Worm (Caenorhabditis elegans): ENCODE measurements around the gene W03C9.5.

The W03C9.5 gene

ce11 chrII:11973632-11974031 is 6.3 kb upstream of the W03C9.5 start, which contains the start of gene acbp-6:
acbp-6 (minus strand) TSS chrII:11973732.
- peak; percentile 19 for TF ChIP-seq lin-13 (GFP tag; optimal IDR thresholded peaks at IDR 0.05)
- no peak for TF ChIP-seq efl-1 (optimal IDR thresholded peaks at IDR 0.05)
- no peak for TF ChIP-seq efl-1 (GFP tag; optimal IDR thresholded peaks at IDR 0.05 in 1 of 2)

ce11 chrII:11972266-11972665 is 4.9 kb upstream of the W03C9.5 start:
- TF ChIP-seq nhr-90 (tag; optimal IDR thresholded peaks at IDR 0.05; ENCODE audit: poor library complexity): no peak
- no peak for TF ChIP-seq lin-14 (GFP tag; optimal IDR thresholded peaks at IDR 0.05)
- no peak for TF ChIP-seq grh-1 (GFP tag; IDR thresholded peaks at IDR 0.05)
- TF ChIP-seq dpl-1 (GFP tag; optimal IDR thresholded peaks at IDR 0.05): no peak
- no peak for TF ChIP-seq irx-1 (tag; optimal IDR thresholded peaks at IDR 0.05)
- no peak for TF ChIP-seq F16B12.6 (tag; optimal IDR thresholded peaks at IDR 0.05)
- TF ChIP-seq efl-3 (GFP tag; optimal IDR thresholded peaks at IDR 0.05): no peak
- TF ChIP-seq tlp-1 (tag; optimal IDR thresholded peaks at IDR 0.05): no peak
- no peak for TF ChIP-seq ceh-8 (GFP tag; optimal IDR thresholded peaks at IDR 0.05)
- TF ChIP-seq mef-2 (tag; optimal IDR thresholded peaks at IDR 0.05): no peak
- TF ChIP-seq ztf-11 (tag; optimal IDR thresholded peaks at IDR 0.05): no peak
- TF ChIP-seq tbx-2 (tag; optimal IDR thresholded peaks at IDR 0.05): no peak
- TF ChIP-seq isw-1 (GFP tag; IDR thresholded peaks at IDR 0.05): no peak
- TF ChIP-seq nhr-237 (tag; optimal IDR thresholded peaks at IDR 0.05): no peak
- TF ChIP-seq pqm-1 (tag; optimal IDR thresholded peaks at IDR 0.05): no peak

ce11 chrII:11971009-11971636 is 3.8 kb upstream of the W03C9.5 start:
- TF ChIP-seq hpl-2 (GFP tag; optimal IDR thresholded peaks at IDR 0.05): no peak
- TF ChIP-seq mep-1 (tag; optimal IDR thresholded peaks at IDR 0.05): no peak

ce11 chrII:11969033-11969432 is 1.7 kb upstream of the W03C9.5 start:
- TF ChIP-seq pqm-1 (tag; optimal IDR thresholded peaks at IDR 0.05) (no peak), xbp-1 (tag; optimal IDR thresholded peaks at IDR 0.05) (no peak), efl-1 (optimal IDR thresholded peaks at IDR 0.05) (no peak), efl-1 (GFP tag; optimal IDR thresholded peaks at IDR 0.05 in 1 of 2) (no peak), C16A3.4 (tag; optimal IDR thresholded peaks at IDR 0.05) (no peak), aly-2 (tag; optimal IDR thresholded peaks at IDR 0.05) (no peak), grh-1 (GFP tag; IDR thresholded peaks at IDR 0.05) (no peak), nhr-85 (tag) (no peak), unc-30 (tag; optimal IDR thresholded peaks at IDR 0.05) (no peak), zag-1 (tag; optimal IDR thresholded peaks at IDR 0.05) (no peak), nhr-76 (tag; optimal IDR thresholded peaks at IDR 0.05) (no peak), efl-3 (GFP tag; optimal IDR thresholded peaks at IDR 0.05) (no peak), lir-3 (tag; optimal IDR thresholded peaks at IDR 0.05; ENCODE audit: poor library complexity) (no peak)

ce11 chrII:11968275-11968674 is 931 bp upstream of the W03C9.5 start, which contains the start of gene mex-1:
mex-1 (plus strand) TSS chrII:11968637.
- TF ChIP-seq pag-3 (tag; optimal IDR thresholded peaks at IDR 0.05; ENCODE audit: borderline replicate concordance, insufficient read depth): no peak
- TF ChIP-seq fos-1 (tag; optimal IDR thresholded peaks at IDR 0.05): no peak
- no peak for TF ChIP-seq ceh-90 (tag; optimal IDR thresholded peaks at IDR 0.05)
- TF ChIP-seq fkh-4 (tag; optimal IDR thresholded peaks at IDR 0.05; ENCODE audit: borderline replicate concordance): no peak
- TF ChIP-seq fkh-8 (tag; optimal IDR thresholded peaks at IDR 0.05): no peak

- TF ChIP-seq nhr-47 (tag; optimal IDR thresholded peaks at IDR 0.05) (peak; percentile 10), rnt-1 (tag; optimal IDR thresholded peaks at IDR 0.05) (no peak), swsn-7 (tag; optimal IDR thresholded peaks at IDR 0.05) (no peak), nhr-90 (tag; optimal IDR thresholded peaks at IDR 0.05; ENCODE audit: poor library complexity) (no peak), irx-1 (tag; optimal IDR thresholded peaks at IDR 0.05) (no peak), lin-39 (tag; optimal IDR thresholded peaks at IDR 0.05) (no peak), ceh-82 (tag; optimal IDR thresholded peaks at IDR 0.05) (no peak), nhr-12 (tag; optimal IDR thresholded peaks at IDR 0.05) (no peak), nhr-85 (tag) (no peak), snu-23 (GFP tag; optimal IDR thresholded peaks at IDR 0.05) (no peak), lin-35 (GFP tag; optimal IDR thresholded peaks at IDR 0.05) (no peak), fkh-4 (tag; optimal IDR thresholded peaks at IDR 0.05; ENCODE audit: borderline replicate concordance) (no peak), unc-98 (GFP tag; IDR thresholded peaks at IDR 0.05) (no peak), dsc-1 (tag; optimal IDR thresholded peaks at IDR 0.05) (peak; percentile 6), jun-1 (tag; optimal IDR thresholded peaks at IDR 0.05) (no peak), ceh-63 (GFP tag; optimal IDR thresholded peaks at IDR 0.05) (no peak)
Observed at ce11 chrII:11966602-11967001, 742 bp downstream of the W03C9.5 start, which contains the start of gene rab-7. rab-7 (minus strand) TSS chrII:11966931.

Data from whole organism, L1 larva.